Worm (Caenorhabditis elegans): ENCODE results near the gene K02D10.1.

Gene K02D10.1

DNA sequence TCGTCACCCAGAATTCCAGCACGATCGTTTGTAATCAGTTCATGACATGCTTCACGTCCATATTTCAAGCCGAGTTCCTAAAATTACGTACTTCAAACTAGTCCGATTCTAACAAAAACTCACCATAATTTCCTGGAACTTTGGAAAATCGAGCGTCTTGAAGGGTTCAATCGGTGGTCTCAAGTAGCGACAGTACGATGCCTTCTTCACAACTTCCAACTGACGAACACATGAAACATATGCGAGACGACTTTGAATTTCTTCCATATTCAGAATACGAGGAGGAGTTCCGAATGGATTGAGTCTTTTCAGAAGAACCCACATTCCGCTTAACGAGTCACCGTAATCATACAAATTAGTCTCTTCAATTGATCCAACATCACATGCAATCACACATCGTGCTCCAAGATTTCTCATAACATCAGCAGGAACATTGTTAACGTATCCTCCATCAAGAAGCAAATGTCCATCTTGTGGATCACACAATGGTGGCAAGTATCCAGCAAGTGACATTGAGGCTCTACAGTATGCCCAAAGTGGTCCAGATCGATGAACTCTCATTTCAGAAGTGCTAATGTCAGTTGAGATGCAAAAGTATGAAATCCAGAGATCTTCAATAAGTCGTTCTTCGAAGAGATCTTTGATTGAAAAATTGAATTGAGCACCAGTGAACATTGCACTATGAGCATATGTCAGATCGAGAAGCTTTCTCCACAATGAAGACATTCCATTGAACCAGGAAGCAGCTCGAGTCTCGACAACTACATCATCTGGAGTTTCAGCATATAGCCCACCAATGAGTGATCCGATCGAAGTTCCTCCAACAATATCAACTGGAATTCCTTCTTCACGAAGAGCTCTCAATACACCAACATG, 43.1 kb upstream of the K02D10.1 start:
- TF ChIP-seq B0019.2 (GFP tag; conservative IDR thresholded peaks at IDR 0.05): no peak
- no peak for TF ChIP-seq ama-1 (optimal IDR thresholded peaks at IDR 0.05)
- TF ChIP-seq ama-1 (GFP tag; optimal IDR thresholded peaks at IDR 0.05): no peak
- TF ChIP-seq cebp-1 (GFP tag; IDR thresholded peaks at IDR 0.05): no peak
- no peak for TF ChIP-seq cebp-1 (tag; optimal IDR thresholded peaks at IDR 0.05)
- no peak for TF ChIP-seq attf-3 (GFP tag; conservative IDR thresholded peaks at IDR 0.05)
- TF ChIP-seq mel-28 (tag; optimal IDR thresholded peaks at IDR 0.05; ENCODE audit: borderline replicate concordance): no peak
- no peak for TF ChIP-seq nhr-80 (tag; optimal IDR thresholded peaks at IDR 0.05)
- TF ChIP-seq egrh-3 (GFP tag; IDR thresholded peaks at IDR 0.05): no peak
- no peak for TF ChIP-seq snpc-4 (GFP tag; optimal IDR thresholded peaks at IDR 0.05)
- no peak for TF ChIP-seq snpc-4 (tag; optimal IDR thresholded peaks at IDR 0.05)
- no peak for TF ChIP-seq hsf-1 (GFP tag; IDR thresholded peaks at IDR 0.05)
- no peak for TF ChIP-seq C06A6.2 (GFP tag; conservative IDR thresholded peaks at IDR 0.05)
- no peak for TF ChIP-seq let-607 (tag; optimal IDR thresholded peaks at IDR 0.05)
- TF ChIP-seq C17E4.6 (GFP tag; IDR thresholded peaks at IDR 0.05): no peak
- no peak for TF ChIP-seq zim-3 (tag; optimal IDR thresholded peaks at IDR 0.05)
- TF ChIP-seq efl-1 (GFP tag; optimal IDR thresholded peaks at IDR 0.05): no peak
- no peak for TF ChIP-seq F52B5.7 (tag; optimal IDR thresholded peaks at IDR 0.05)
- TF ChIP-seq B0261.1 (tag; optimal IDR thresholded peaks at IDR 0.05): no peak
- TF ChIP-seq dpl-1 (GFP tag; optimal IDR thresholded peaks at IDR 0.05): no peak

DNA sequence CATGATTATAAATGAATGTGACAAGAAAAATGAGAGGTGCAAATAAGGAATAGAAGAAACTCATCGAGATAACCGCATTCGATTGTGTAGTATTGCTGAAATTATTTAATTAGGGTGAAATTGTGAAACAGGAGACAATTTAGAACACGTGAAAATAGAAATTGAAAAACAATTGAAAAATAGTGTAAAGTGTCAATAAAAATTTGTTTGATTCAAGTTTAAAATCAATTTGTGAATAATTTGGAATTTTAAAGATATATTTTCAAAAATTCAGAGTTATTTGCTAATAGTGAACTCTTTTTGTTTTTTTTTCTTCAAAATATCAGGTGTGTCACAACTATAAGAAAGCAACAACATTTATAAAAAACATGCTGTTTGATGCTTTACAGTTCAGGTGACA, 38.0 kb upstream of the K02D10.1 start, which contains the start of gene ZK370.4:
TSS of gene ZK370.4 (minus strand) at position 101 of the 400 bp plus-strand sequence.
- TF ChIP-seq tbp1 (GFP tag; optimal IDR thresholded peaks at IDR 0.05) (no peak), aptf-3 (GFP tag; IDR thresholded peaks at IDR 0.05) (no peak), ztf-26 (tag; optimal IDR thresholded peaks at IDR 0.05) (no peak), tbx-9 (tag; optimal IDR thresholded peaks at IDR 0.05; ENCODE audit: borderline replicate concordance) (no peak), B0261.1 (tag; optimal IDR thresholded peaks at IDR 0.05) (no peak), Y53F4B.3 (GFP tag; IDR thresholded peaks at IDR 0.05) (no peak), unc-62 (GFP tag; optimal IDR thresholded peaks at IDR 0.05) (no peak), F55B11.4 (tag; optimal IDR thresholded peaks at IDR 0.05; ENCODE audit: borderline replicate concordance, insufficient read depth) (no peak), ama-1 (optimal IDR thresholded peaks at IDR 0.05) (no peak), ama-1 (GFP tag; optimal IDR thresholded peaks at IDR 0.05) (no peak), C17E4.6 (GFP tag; IDR thresholded peaks at IDR 0.05) (no peak), rec-8 (tag; optimal IDR thresholded peaks at IDR 0.05) (no peak), egl-44 (GFP tag; IDR thresholded peaks at IDR 0.05) (no peak), ceh-27 (GFP tag; optimal IDR thresholded peaks at IDR 0.05) (no peak), sdz-38 (tag; optimal IDR thresholded peaks at IDR 0.05) (no peak), dpff-1 (tag; optimal IDR thresholded peaks at IDR 0.05) (no peak), T07F8.4 (tag; optimal IDR thresholded peaks at IDR 0.05) (no peak), unc-130 (GFP tag; optimal IDR thresholded peaks at IDR 0.05) (no peak), ztf-3 (GFP tag; optimal IDR thresholded peaks at IDR 0.05) (no peak), bed-1 (GFP tag; IDR thresholded peaks at IDR 0.05) (no peak)

DNA sequence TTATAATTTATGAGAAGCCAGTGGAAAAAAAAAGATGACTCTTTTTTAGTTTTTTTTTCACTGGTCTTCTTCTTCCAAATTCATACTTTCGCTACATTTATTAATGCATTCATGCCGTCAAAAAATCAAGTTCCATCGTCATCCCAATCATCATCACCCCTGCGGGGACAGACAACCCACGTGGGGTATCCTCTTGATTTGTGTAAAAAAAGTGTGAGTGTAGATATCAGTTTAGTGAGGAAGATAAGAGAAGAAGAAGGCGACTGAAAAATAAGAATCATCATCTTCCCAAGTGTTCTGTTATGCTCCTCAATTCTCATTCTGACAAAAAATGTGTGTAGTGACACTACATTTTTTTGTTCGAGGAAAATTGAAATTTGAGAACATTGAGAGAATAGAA, 37.4 kb upstream of the K02D10.1 start:
- TF ChIP-seq somi-1 (GFP tag; optimal IDR thresholded peaks at IDR 0.05) (peak; percentile 8), C06A6.2 (GFP tag; conservative IDR thresholded peaks at IDR 0.05) (peak; percentile 49; the same call in 1 of the 2 replicates), repo-1 (tag; optimal IDR thresholded peaks at IDR 0.05) (no peak)

Data from whole organism, young adult.